Fruit fly (Drosophila melanogaster): ENCODE data around the gene Madm.
A peak's percentile ranks its signal among the peaks of the same experiment; 100 is the strongest.

Madm gene

DNA sequence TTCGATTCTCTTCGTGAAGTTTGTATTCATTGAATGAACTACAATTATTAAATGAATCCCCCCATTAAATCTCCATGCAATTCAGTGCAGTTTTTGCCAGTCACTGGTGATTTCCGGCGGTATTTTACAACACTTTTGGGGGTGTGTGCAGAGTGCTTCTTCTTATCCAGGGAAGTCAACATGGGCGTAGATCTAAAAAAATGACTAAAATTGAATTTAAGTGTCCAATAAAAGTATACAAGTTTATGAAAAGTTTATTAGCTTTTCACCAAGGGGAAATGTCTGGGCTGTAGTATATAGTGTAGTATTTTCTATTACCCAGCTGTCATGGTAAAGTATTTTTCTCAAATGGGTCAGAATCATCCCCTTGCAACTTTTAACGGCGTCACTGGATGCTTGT lies 49.2 kb downstream of the Madm start, which contains the start of gene Hpf1 (continued):
- TF ChIP-seq CG14014 (GFP tag; IDR thresholded peaks at IDR 0.05) = peak; percentile 98
- peak; percentile 30 for TF ChIP-seq pros (GFP tag; optimal IDR thresholded peaks at IDR 0.05)
- peak; percentile 98 for TF ChIP-seq nmo (GFP tag; optimal IDR thresholded peaks at IDR 0.05)
- peak; percentile 91 for TF ChIP-seq CG8281 (tag; optimal IDR thresholded peaks at IDR 0.05)
- peak; percentile 98 for TF ChIP-seq NC2β (GFP tag; optimal IDR thresholded peaks at IDR 0.05)
- 0 out of 2 replicates have a peak, but pooled peaks have one; percentile 16 for TF ChIP-seq Bgb (GFP tag; IDR thresholded peaks at IDR 0.05; ENCODE audit: partially characterized antibody)
- peak; percentile 95 for TF ChIP-seq btn (GFP tag; optimal IDR thresholded peaks at IDR 0.05)
- peak; percentile 90 for TF ChIP-seq MTF-1 (GFP tag; optimal IDR thresholded peaks at IDR 0.05; ENCODE audit: borderline replicate concordance)
- peak; percentile 98 for TF ChIP-seq CG8924 (tag; optimal IDR thresholded peaks at IDR 0.05)
- TF ChIP-seq tin (GFP tag; optimal IDR thresholded peaks at IDR 0.05) = peak; percentile 98
- no peak for TF ChIP-seq zen2 (GFP tag; IDR thresholded peaks at IDR 0.05; ENCODE audit: partially characterized antibody)
- TF ChIP-seq Max (GFP tag; optimal IDR thresholded peaks at IDR 0.05) = peak; percentile 98
- TF ChIP-seq CG10321 (GFP tag; IDR thresholded peaks at IDR 0.05) = peak; percentile 80; the same call in 1 of the 2 replicates
- peak; percentile 93 for TF ChIP-seq ham (GFP tag; IDR thresholded peaks at IDR 0.05)
- peak; percentile 92 for TF ChIP-seq Gsc (GFP tag; IDR thresholded peaks at IDR 0.05)
- TF ChIP-seq CG10366 (GFP tag; IDR thresholded peaks at IDR 0.05) = peak; percentile 97
- TF ChIP-seq lab (GFP tag; optimal IDR thresholded peaks at IDR 0.05) = peak; percentile 99
- TF ChIP-seq Abd-B (GFP tag; optimal IDR thresholded peaks at IDR 0.05) = peak; percentile 98
- TF ChIP-seq CG7839 (tag; optimal IDR thresholded peaks at IDR 0.05) = peak; percentile 99
- TF ChIP-seq fru (optimal IDR thresholded peaks at IDR 0.05) = no peak
- peak; percentile 98 for TF ChIP-seq sob (GFP tag; IDR thresholded peaks at IDR 0.05)
- TF ChIP-seq sima (GFP tag; optimal IDR thresholded peaks at IDR 0.05) = peak; percentile 94
- TF ChIP-seq crp (GFP tag; optimal IDR thresholded peaks at IDR 0.05) = peak in 1 of 2 experiments; percentile 69
- peak; percentile 95 for TF ChIP-seq ap (GFP tag; IDR thresholded peaks at IDR 0.05)
- TF ChIP-seq tna (GFP tag; IDR thresholded peaks at IDR 0.05; ENCODE audit: partially characterized antibody) = no peak
- TF ChIP-seq CG7745 (tag; optimal IDR thresholded peaks at IDR 0.05) = peak; percentile 58
- peak; percentile 97 for TF ChIP-seq emc (GFP tag; optimal IDR thresholded peaks at IDR 0.05)
- TF ChIP-seq CG6765 (GFP tag; optimal IDR thresholded peaks at IDR 0.05) = peak; percentile 98
- peak; percentile 92 for TF ChIP-seq CG8290 (GFP tag; optimal IDR thresholded peaks at IDR 0.05)
- TF ChIP-seq CG8290 (tag; optimal IDR thresholded peaks at IDR 0.05) = peak; percentile 82 to 98
- peak; percentile 98 for TF ChIP-seq CG8089 (GFP tag; optimal IDR thresholded peaks at IDR 0.05)
- peak; percentile 99 for TF ChIP-seq CG14441 (GFP tag; IDR thresholded peaks at IDR 0.05)
- peak; percentile 97 for TF ChIP-seq CG32767 (GFP tag; IDR thresholded peaks at IDR 0.05)
- peak; percentile 97 for TF ChIP-seq CG11504 (tag; optimal IDR thresholded peaks at IDR 0.05)
- peak; percentile 98 for TF ChIP-seq CG13775 (GFP tag; optimal IDR thresholded peaks at IDR 0.05)
- TF ChIP-seq CG15601 (tag; optimal IDR thresholded peaks at IDR 0.05) = peak; percentile 95
- TF ChIP-seq CG6854 (GFP tag; optimal IDR thresholded peaks at IDR 0.05) = peak; percentile 97
- TF ChIP-seq CG31388 (GFP tag; optimal IDR thresholded peaks at IDR 0.05) = peak; percentile 95
- TF ChIP-seq bcd (GFP tag; optimal IDR thresholded peaks at IDR 0.05) = peak; percentile 98
- peak; percentile 99 for TF ChIP-seq fu2 (GFP tag; optimal IDR thresholded peaks at IDR 0.05)
- no peak for TF ChIP-seq Sin3A (optimal IDR thresholded peaks at IDR 0.05)
- peak; percentile 97 for TF ChIP-seq H15 (GFP tag; IDR thresholded peaks at IDR 0.05)
- peak; percentile 98 for TF ChIP-seq Camta (GFP tag; optimal IDR thresholded peaks at IDR 0.05)
- TF ChIP-seq otp (GFP tag; IDR thresholded peaks at IDR 0.05) = peak; percentile 97
- TF ChIP-seq CG12104 (GFP tag; optimal IDR thresholded peaks at IDR 0.05) = peak; percentile 95
- TF ChIP-seq YL-1 (GFP tag; optimal IDR thresholded peaks at IDR 0.05) = peak; percentile 92
- peak; percentile 96 for TF ChIP-seq Oaz (GFP tag; IDR thresholded peaks at IDR 0.05)
- TF ChIP-seq E2f2 (GFP tag; IDR thresholded peaks at IDR 0.05) = peak; percentile 86
- TF ChIP-seq Bteb2 (GFP tag; optimal IDR thresholded peaks at IDR 0.05) = peak; percentile 99
- peak; percentile 95 for TF ChIP-seq Blimp-1 (GFP tag; optimal IDR thresholded peaks at IDR 0.05)
- peak; percentile 86 for TF ChIP-seq MESR4 (GFP tag; optimal IDR thresholded peaks at IDR 0.05)

Data from whole organism, embryonic.